Worm (Caenorhabditis elegans) whole organism, L1 larva: Measurements from ENCODE around the gene mog-5.

Source experiments
- C16A3.4 ChIP-seq: fragments of 150-350 bp; optimal IDR thresholded peaks from 2 replicates; lab custom pipeline; 2014; ENCODE audit warnings: missing biosample characterization, missing genetic modification characterization
- F16B12.6 ChIP-seq: fragments of 150-350 bp; optimal IDR thresholded peaks from 2 replicates; lab custom pipeline; 2014; ENCODE audit warnings: missing biosample characterization, missing genetic modification characterization
- Y116A8C.19 ChIP-seq: sonication (generic microtip); optimal IDR thresholded peaks from 2 replicates; lab custom pipeline; 2016; ENCODE audit warnings: missing compliant biosample characterization, missing genetic modification characterization, borderline replicate concordance
- aha-1 ChIP-seq: fragments of 150-350 bp; optimal IDR thresholded peaks from 2 replicates; lab custom pipeline; 2014; ENCODE audit warnings: missing biosample characterization, missing genetic modification characterization
- aly-2 ChIP-seq: fragments of 150-350 bp; optimal IDR thresholded peaks from 2 replicates; lab custom pipeline; 2014; ENCODE audit warnings: missing biosample characterization, missing genetic modification characterization
- ama-1 ChIP-seq: fragments of 150-350 bp; optimal IDR thresholded peaks from 2 replicates; lab custom pipeline; 2014
- ceh-63 ChIP-seq: fragments of 200-800 bp; sonication (Bioruptor generic); optimal IDR thresholded peaks from 2 replicates; lab custom pipeline; 2018; ENCODE audit warnings: mild to moderate bottlenecking, missing genetic modification characterization, missing compliant biosample characterization
- ceh-8 ChIP-seq: fragments of 200-800 bp; sonication (Bioruptor generic); optimal IDR thresholded peaks from 2 replicates; lab custom pipeline; 2018; ENCODE audit warnings: mild to moderate bottlenecking, missing genetic modification characterization, moderate library complexity, missing compliant biosample characterization
- ceh-82 ChIP-seq, 3 experiments: fragments of 150-350 bp in 1 of 3; sonication (generic microtip) in 2 of 3; optimal IDR thresholded peaks; 2 replicates each; lab custom pipeline; 2014 to 2017; ENCODE audit warnings: missing biosample characterization in 3 of 3, missing genetic modification characterization in 3 of 3
- ceh-88 ChIP-seq: fragments of 200-800 bp; sonication (Bioruptor generic); IDR thresholded peaks from 2 replicates; pipeline ENCODE4 v1.3.6; 2022; ENCODE audit warnings: missing genetic modification characterization, missing compliant biosample characterization
- ceh-90 ChIP-seq: sonication (generic microtip); optimal IDR thresholded peaks from 2 replicates; lab custom pipeline; 2016; ENCODE audit warnings: missing genetic modification characterization, missing compliant biosample characterization
- ces-1 ChIP-seq: fragments of 150-350 bp; optimal IDR thresholded peaks from 2 replicates; lab custom pipeline; 2014; ENCODE audit warnings: missing biosample characterization, missing genetic modification reagents, missing genetic modification characterization
- dsc-1 ChIP-seq: sonication (generic microtip); optimal IDR thresholded peaks from 2 replicates; lab custom pipeline; 2016; ENCODE audit warnings: mild to moderate bottlenecking, missing genetic modification characterization, missing compliant biosample characterization
- efl-1 ChIP-seq, 4 experiments: fragments of 150-350 bp; optimal IDR thresholded peaks in 3 of 4; peaks in 1 of 4; 1 replicate in 1 of 4; 2 replicates in 3 of 4; lab custom pipeline; 2014; ENCODE audit warnings: missing biosample characterization in 2 of 4, missing genetic modification characterization in 2 of 4, missing genetic modification reagents in 2 of 4
- egl-13 ChIP-seq: sonication (generic microtip); optimal IDR thresholded peaks from 2 replicates; lab custom pipeline; 2016; ENCODE audit warnings: missing genotype, missing genetic modification reagents, missing genetic modification characterization, missing compliant biosample characterization
- elt-2 ChIP-seq: sonication (generic microtip); optimal IDR thresholded peaks from 2 replicates; lab custom pipeline; 2016; ENCODE audit warnings: missing genetic modification characterization, mild to moderate bottlenecking, inconsistent platforms, missing compliant biosample characterization, missing genetic modification reagents
- elt-3 ChIP-seq, 6 experiments: fragments of 150-350 bp in 1 of 6; sonication (generic microtip); optimal IDR thresholded peaks; 2 replicates each; lab custom pipeline; 2017 to 2018; ENCODE audit warnings: missing biosample characterization in 6 of 6, missing genetic modification characterization in 6 of 6, inconsistent platforms in 1 of 6
- fkh-4 ChIP-seq: sonication (generic microtip); optimal IDR thresholded peaks from 2 replicates; lab custom pipeline; 2016; ENCODE audit warnings: missing compliant biosample characterization, missing genetic modification characterization, borderline replicate concordance
- fos-1 ChIP-seq: fragments of 150-350 bp; optimal IDR thresholded peaks from 2 replicates; lab custom pipeline; 2014; ENCODE audit warnings: missing biosample characterization, missing genetic modification characterization
- grh-1 ChIP-seq: fragments of 200-800 bp; sonication (Bioruptor generic); IDR thresholded peaks from 2 replicates; pipeline ENCODE4 v1.3.6; 2022; ENCODE audit warnings: missing genetic modification reagents, missing genetic modification characterization, missing compliant biosample characterization
- hlh-4 ChIP-seq: sonication (generic microtip); optimal IDR thresholded peaks from 2 replicates; lab custom pipeline; 2016; ENCODE audit warnings: mild to moderate bottlenecking, missing genetic modification characterization, missing compliant biosample characterization
- hpl-2 ChIP-seq: fragments of 150-350 bp; optimal IDR thresholded peaks from 2 replicates; lab custom pipeline; 2014; ENCODE audit warnings: missing biosample characterization, missing genetic modification reagents, missing genetic modification characterization
- irx-1 ChIP-seq: sonication (generic microtip); optimal IDR thresholded peaks from 2 replicates; lab custom pipeline; 2016; ENCODE audit warnings: missing genetic modification characterization, missing compliant biosample characterization
- isw-1 ChIP-seq: fragments of 200-800 bp; sonication (Bioruptor generic); IDR thresholded peaks from 2 replicates; pipeline ENCODE4 v1.3.6; 2022; ENCODE audit warnings: missing genetic modification characterization, missing compliant biosample characterization
- jun-1 ChIP-seq: fragments of 150-350 bp; optimal IDR thresholded peaks from 2 replicates; lab custom pipeline; 2014; ENCODE audit warnings: missing biosample characterization, missing genetic modification reagents, missing genetic modification characterization
- lin-13 ChIP-seq: fragments of 150-350 bp; optimal IDR thresholded peaks from 2 replicates; lab custom pipeline; 2014; ENCODE audit warnings: missing biosample characterization, missing genetic modification reagents, missing genetic modification characterization
- lin-15B ChIP-seq: fragments of 150-350 bp; sonication (generic microtip); optimal IDR thresholded peaks from 3 replicates; lab custom pipeline; 2014; ENCODE audit warnings: missing biosample characterization, missing genetic modification characterization
- lir-3 ChIP-seq: sonication (generic microtip); optimal IDR thresholded peaks from 2 replicates; lab custom pipeline; 2016; ENCODE audit warnings: mild to moderate bottlenecking, missing genetic modification characterization, moderate library complexity, missing compliant biosample characterization; ENCODE audit not compliant: poor library complexity
- lsy-2 ChIP-seq, 2 experiments: fragments of 150-350 bp; optimal IDR thresholded peaks; 2 replicates each; lab custom pipeline; 2014; ENCODE audit warnings: missing biosample characterization in 2 of 2, missing genetic modification characterization in 2 of 2
- nhr-11 ChIP-seq: fragments of 150-350 bp; optimal IDR thresholded peaks from 2 replicates; lab custom pipeline; 2014; ENCODE audit warnings: missing biosample characterization, missing genetic modification characterization
- nhr-20 ChIP-seq: sonication (generic microtip); optimal IDR thresholded peaks from 2 replicates; lab custom pipeline; 2016; ENCODE audit warnings: mild to moderate bottlenecking, missing genetic modification characterization, missing compliant biosample characterization
- nhr-76 ChIP-seq: sonication (generic microtip); optimal IDR thresholded peaks from 2 replicates; lab custom pipeline; 2017; ENCODE audit warnings: missing biosample characterization, missing genetic modification characterization
- pag-3 ChIP-seq: sonication (generic microtip); optimal IDR thresholded peaks from 2 replicates; lab custom pipeline; 2017; ENCODE audit warnings: missing genetic modification characterization, mild to moderate bottlenecking, missing compliant biosample characterization, antibody characterized with exemption, borderline replicate concordance; ENCODE audit not compliant: insufficient read depth
- pax-3 ChIP-seq: fragments of 200-800 bp; sonication (Bioruptor generic); optimal IDR thresholded peaks from 2 replicates; lab custom pipeline; 2018; ENCODE audit warnings: mild to moderate bottlenecking, missing genetic modification characterization, moderate library complexity, missing compliant biosample characterization
- rnt-1 ChIP-seq: sonication (generic microtip); optimal IDR thresholded peaks from 2 replicates; lab custom pipeline; 2016; ENCODE audit warnings: mild to moderate bottlenecking, missing genetic modification characterization, moderate library complexity, missing compliant biosample characterization
- swsn-7 ChIP-seq: sonication (generic microtip); optimal IDR thresholded peaks from 2 replicates; lab custom pipeline; 2016; ENCODE audit warnings: missing genetic modification characterization, missing compliant biosample characterization
- unc-30 ChIP-seq: sonication (generic microtip); optimal IDR thresholded peaks from 2 replicates; lab custom pipeline; 2017; ENCODE audit warnings: missing biosample characterization, missing genetic modification characterization
- unc-86 ChIP-seq: sonication (generic microtip); optimal IDR thresholded peaks from 2 replicates; lab custom pipeline; 2016; ENCODE audit warnings: missing genetic modification characterization, missing compliant biosample characterization
- unc-98 ChIP-seq: fragments of 200-800 bp; sonication (Bioruptor generic); IDR thresholded peaks from 2 replicates; pipeline ENCODE4 v1.3.6; 2022; ENCODE audit warnings: missing genetic modification characterization, missing compliant biosample characterization
- xbp-1 ChIP-seq: sonication (generic microtip); optimal IDR thresholded peaks from 2 replicates; lab custom pipeline; 2016; ENCODE audit warnings: missing genetic modification characterization, missing compliant biosample characterization
- ztf-11 ChIP-seq, 2 experiments: sonication (generic microtip); optimal IDR thresholded peaks; 2 replicates each; lab custom pipeline; 2016 to 2017; ENCODE audit warnings: missing genetic modification characterization in 2 of 2, missing biosample characterization in 1 of 2, missing compliant biosample characterization in 1 of 2

mog-5 gene

DNA sequence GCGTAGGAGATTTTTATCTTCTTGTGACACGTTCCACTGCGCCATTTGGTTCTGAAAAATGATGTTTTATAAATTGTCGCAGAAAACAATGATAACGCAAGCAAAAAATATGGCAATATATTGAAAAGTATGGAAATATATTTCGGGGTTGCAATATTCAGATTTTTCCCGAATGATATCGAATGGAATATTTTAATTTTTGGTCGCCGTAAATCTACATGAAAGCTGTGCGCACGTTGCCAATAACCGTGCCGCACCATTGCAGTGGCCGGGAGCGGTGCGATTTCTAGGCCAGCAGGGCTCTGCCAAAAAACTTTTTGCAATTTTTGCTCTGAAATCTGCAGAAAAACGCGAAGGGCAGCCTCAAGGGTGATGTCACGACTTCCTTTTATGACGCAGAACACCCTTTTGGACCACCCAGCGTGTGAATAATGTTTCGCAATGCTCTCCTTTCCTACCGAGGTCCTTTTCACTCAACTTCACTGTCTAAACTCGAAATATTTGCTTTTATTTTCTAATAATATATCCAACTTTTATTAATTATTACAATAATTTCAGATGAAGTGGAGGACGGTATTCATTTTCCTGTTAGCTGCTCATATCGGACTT is 41.1 kb upstream of the mog-5 start, which contains the start of the genes F09E5.11 and bmy-1 (continued):
- TF ChIP-seq pag-3 (tag; lab: Kevin White, UChicago) (no peak), nhr-76 (tag; lab: Kevin White, UChicago) (no peak), lin-15B (tag; lab: Kevin White, UChicago) (peak; percentile 88), F16B12.6 (tag; lab: Kevin White, UChicago) (peak; percentile 50), ceh-82 (tag; optimal IDR thresholded peaks at IDR 0.05; lab: Kevin White, UChicago) (peak; percentile 81 to 84 (median 82)), ama-1 (lab: Kevin White, UChicago) (no peak), hlh-4 (tag; lab: Kevin White, UChicago) (no peak), ceh-88 (GFP tag; lab: Robert Waterston, UW) (peak; percentile 63; the same call in 1 of the 2 replicates), irx-1 (tag; lab: Kevin White, UChicago) (peak; percentile 84), pax-3 (peak; percentile 84), unc-98 (peak; percentile 69; the same call in 1 of the 2 replicates), jun-1 (tag; lab: Kevin White, UChicago) (peak; percentile 69), ztf-11 (tag; optimal IDR thresholded peaks at IDR 0.05; lab: Kevin White, UChicago) (peak in 1 of 2 experiments; percentile 92), egl-13 (tag; lab: Kevin White, UChicago) (peak; percentile 87), ceh-8 (GFP tag; lab: Kevin White, UChicago) (peak; percentile 67), ces-1 (GFP tag; lab: Kevin White, UChicago) (no peak), dsc-1 (tag; lab: Kevin White, UChicago) (peak; percentile 85), ceh-90 (tag; lab: Kevin White, UChicago) (peak; percentile 85), fkh-4 (tag; lab: Kevin White, UChicago) (peak; percentile 87), rnt-1 (tag; lab: Kevin White, UChicago) (peak; percentile 99), ceh-63 (GFP tag; lab: Kevin White, UChicago) (no peak), aha-1 (tag; lab: Kevin White, UChicago) (no peak), elt-2 (tag; lab: Kevin White, UChicago) (peak; percentile 79), efl-1 (optimal IDR thresholded peaks at IDR 0.05; lab: Kevin White, UChicago) (peak; percentile 81), efl-1 (GFP tag; optimal IDR thresholded peaks at IDR 0.05 in 1 of 2; lab: Kevin White, UChicago) (peak; percentile 73 to 98), elt-3 (tag; optimal IDR thresholded peaks at IDR 0.05; lab: Kevin White, UChicago) (peak in 2 of 6 experiments; percentile 16 to 29), Y116A8C.19 (peak; percentile 29), lin-13 (GFP tag; lab: Kevin White, UChicago) (peak; percentile 86), fos-1 (tag; lab: Kevin White, UChicago) (peak; percentile 45), swsn-7 (peak; percentile 86), nhr-11 (tag; lab: Kevin White, UChicago) (peak; percentile 16), lir-3 (tag; lab: Kevin White, UChicago) (peak; percentile 95), isw-1 (GFP tag; lab: Robert Waterston, UW) (peak; percentile 87)

ce11 chrII:5359252-5359651 is 40.1 kb upstream of the mog-5 start, which contains the start of gene sec-6:
TSS of gene sec-6 (plus strand) at chrII:5359552.
- no peak for TF ChIP-seq aly-2 (tag; lab: Kevin White, UChicago)
- TF ChIP-seq ama-1 (lab: Kevin White, UChicago) = no peak
- TF ChIP-seq ceh-82 (tag; optimal IDR thresholded peaks at IDR 0.05; lab: Kevin White, UChicago) = no peak
- TF ChIP-seq F16B12.6 (tag; lab: Kevin White, UChicago) = no peak
- TF ChIP-seq ceh-88 (GFP tag; lab: Robert Waterston, UW) = no peak
- no peak for TF ChIP-seq xbp-1 (tag; lab: Kevin White, UChicago)
- TF ChIP-seq hpl-2 (GFP tag; lab: Kevin White, UChicago) = no peak
- TF ChIP-seq aha-1 (tag; lab: Kevin White, UChicago) = no peak
- TF ChIP-seq grh-1 (GFP tag; lab: Robert Waterston, UW) = no peak
- TF ChIP-seq elt-3 (tag; optimal IDR thresholded peaks at IDR 0.05; lab: Kevin White, UChicago) = no peak
- no peak for TF ChIP-seq nhr-20
- TF ChIP-seq lsy-2 (tag; optimal IDR thresholded peaks at IDR 0.05; lab: Kevin White, UChicago) = no peak
- no peak for TF ChIP-seq lir-3 (tag; lab: Kevin White, UChicago)
- no peak for TF ChIP-seq C16A3.4
- TF ChIP-seq lin-15B (tag; lab: Kevin White, UChicago) = no peak
- TF ChIP-seq lin-13 (GFP tag; lab: Kevin White, UChicago) = no peak
- no peak for TF ChIP-seq pax-3
- no peak for TF ChIP-seq unc-30 (tag; lab: Kevin White, UChicago)
- no peak for TF ChIP-seq unc-86 (tag; lab: Kevin White, UChicago)
- TF ChIP-seq, all 84 proteins: peak for 0
